Worm (Caenorhabditis elegans) whole organism, L3 larva: ENCODE data around the gene Y116F11B.9.

ENCODE experiments used
- ceh-9 ChIP-seq: sonication (generic microtip); optimal IDR thresholded peaks from 2 replicates; lab custom pipeline; 2018; ENCODE audit warnings: missing biosample characterization, missing genetic modification characterization
- fkh-10 ChIP-seq: sonication (generic microtip); optimal IDR thresholded peaks from 2 replicates; lab custom pipeline; 2017; ENCODE audit warnings: missing biosample characterization, missing genetic modification reagents, missing genetic modification characterization
- nhr-12 ChIP-seq: fragments of 150-350 bp; optimal IDR thresholded peaks from 2 replicates; lab custom pipeline; 2014; ENCODE audit warnings: missing biosample characterization, missing genetic modification characterization
- sea-2 ChIP-seq: fragments of 150-350 bp; sonication (generic microtip); optimal IDR thresholded peaks from 4 replicates; lab custom pipeline; 2014; ENCODE audit warnings: missing biosample characterization, missing genetic modification reagents, missing genetic modification characterization
- unc-62 ChIP-seq: fragments of 150-350 bp; sonication (generic microtip); optimal IDR thresholded peaks from 4 replicates; lab custom pipeline; 2014; ENCODE audit warnings: missing biosample characterization, missing genetic modification reagents, missing genetic modification characterization
- ztf-4 ChIP-seq: fragments of 150-350 bp; optimal IDR thresholded peaks from 2 replicates; lab custom pipeline; 2014; ENCODE audit warnings: missing biosample characterization, missing genetic modification characterization

ce11 chrV:19901826-19902225 lies 34.0 kb upstream of the Y116F11B.9 start:
- TF ChIP-seq ceh-9 (tag; lab: Kevin White, UChicago) (no peak), sea-2 (no peak), unc-62 (GFP tag; lab: Kevin White, UChicago) (no peak), fkh-10 (GFP tag; lab: Kevin White, UChicago) (no peak), ztf-4 (tag; lab: Kevin White, UChicago) (no peak), nhr-12 (tag; lab: Kevin White, UChicago) (no peak)
